Worm (Caenorhabditis elegans): ENCODE measurements around the gene gpa-11.

Gene gpa-11

ce11 chrII:4301307-4301706, 54.3 kb downstream of the gpa-11 start, which contains the start of gene gtf-2F1:
TSS of gene gtf-2F1 (plus strand) at chrII:4301607.
- no peak for TF ChIP-seq hlh-17 (GFP tag; optimal IDR thresholded peaks at IDR 0.05; ENCODE audit: borderline replicate concordance)
- TF ChIP-seq nhr-90 (tag; optimal IDR thresholded peaks at IDR 0.05; ENCODE audit: poor library complexity), result no peak
- TF ChIP-seq vab-15 (tag; optimal IDR thresholded peaks at IDR 0.05), result no peak
- no peak for TF ChIP-seq sox-4 (tag; optimal IDR thresholded peaks at IDR 0.05)
- no peak for TF ChIP-seq sptf-1 (tag; optimal IDR thresholded peaks at IDR 0.05)
- no peak for TF ChIP-seq alr-1 (tag; optimal IDR thresholded peaks at IDR 0.05; ENCODE audit: borderline replicate concordance)
- no peak for TF ChIP-seq dpl-1 (GFP tag; optimal IDR thresholded peaks at IDR 0.05)
- no peak for TF ChIP-seq ceh-90 (tag; optimal IDR thresholded peaks at IDR 0.05)
- no peak for TF ChIP-seq unc-98 (GFP tag; IDR thresholded peaks at IDR 0.05)
- TF ChIP-seq snpc-4 (tag; optimal IDR thresholded peaks at IDR 0.05), result no peak
- TF ChIP-seq nhr-85 (tag), result no peak
- no peak for TF ChIP-seq hpl-2 (GFP tag; optimal IDR thresholded peaks at IDR 0.05)
- no peak for TF ChIP-seq xbp-1 (tag; optimal IDR thresholded peaks at IDR 0.05)
- TF ChIP-seq pag-3 (tag; optimal IDR thresholded peaks at IDR 0.05; ENCODE audit: borderline replicate concordance, insufficient read depth), result no peak
- TF ChIP-seq snu-23 (GFP tag; optimal IDR thresholded peaks at IDR 0.05), result no peak
- no peak for TF ChIP-seq ceh-8 (GFP tag; optimal IDR thresholded peaks at IDR 0.05)

All from whole organism, L1 larva.